Worm (Caenorhabditis elegans) whole organism, late embryonic: ENCODE data around the gene htas-1.

ENCODE experiments used
- C08G9.2 ChIP-seq: sonication (generic microtip); optimal IDR thresholded peaks from 2 replicates; lab custom pipeline; 2016; ENCODE audit warnings: mild to moderate bottlenecking, missing genetic modification characterization, moderate library complexity, missing compliant biosample characterization
- elt-4 ChIP-seq: sonication (generic microtip); optimal IDR thresholded peaks from 2 replicates; lab custom pipeline; 2016; ENCODE audit warnings: missing genetic modification characterization, missing compliant biosample characterization
- fkh-10 ChIP-seq: fragments of 150-350 bp; optimal IDR thresholded peaks from 2 replicates; lab custom pipeline; 2014; ENCODE audit warnings: missing biosample characterization, missing genetic modification reagents, missing genetic modification characterization
- lin-11 ChIP-seq: fragments of 200-800 bp; sonication (Bioruptor generic); optimal IDR thresholded peaks from 2 replicates; lab custom pipeline; 2018; ENCODE audit warnings: mild to moderate bottlenecking, missing genetic modification characterization, missing compliant biosample characterization
- madf-2 ChIP-seq: sonication (generic microtip); optimal IDR thresholded peaks from 2 replicates; lab custom pipeline; 2017; ENCODE audit warnings: missing genetic modification characterization, missing compliant biosample characterization
- nhr-11 ChIP-seq: fragments of 150-350 bp; optimal IDR thresholded peaks from 2 replicates; lab custom pipeline; 2014; ENCODE audit warnings: missing biosample characterization, missing genetic modification characterization
- pha-4 ChIP-seq: fragments of 150-350 bp; optimal IDR thresholded peaks from 2 replicates; lab custom pipeline; 2018; ENCODE audit warnings: missing biosample characterization, missing genetic modification reagents, missing genetic modification characterization
- pqm-1 ChIP-seq: sonication (generic microtip); optimal IDR thresholded peaks from 2 replicates; lab custom pipeline; 2016; ENCODE audit warnings: missing genetic modification characterization, missing compliant biosample characterization

ce11 chrIV:9647789-9648361 lies 35.5 kb downstream of the htas-1 start, which contains the start of gene amph-1:
- TF ChIP-seq madf-2 (tag; lab: Kevin White, UChicago) (no peak), nhr-11 (tag; lab: Kevin White, UChicago) (no peak), elt-4 (no peak), pqm-1 (tag; lab: Kevin White, UChicago) (no peak), lin-11 (tag; lab: Kevin White, UChicago) (no peak), pha-4 (no peak), fkh-10 (GFP tag; lab: Kevin White, UChicago) (no peak), C08G9.2 (tag; lab: Kevin White, UChicago) (no peak)
